Fruit fly (Drosophila melanogaster) whole organism, embryonic: ENCODE results near the gene Mgat4b.

Source experiments
- BtbVII ChIP-seq: fragments of 200-800 bp; sonication (Bioruptor generic); optimal IDR thresholded peaks from 3 replicates; lab custom pipeline; 2017; ENCODE audit warnings: missing biosample characterization, mild to moderate bottlenecking, missing genetic modification characterization
- CG1024 ChIP-seq: fragments of 200-800 bp; sonication (Bioruptor generic); IDR thresholded peaks from 2 replicates; pipeline ENCODE4 v1.3.6; 2022; ENCODE audit warnings: missing biosample characterization, missing genetic modification characterization
- CG10462 ChIP-seq: fragments of 200-800 bp; sonication (Bioruptor generic); optimal IDR thresholded peaks from 2 replicates; lab custom pipeline; 2016; ENCODE audit warnings: missing biosample characterization, missing genetic modification characterization
- CG11398 ChIP-seq: fragments of 200-800 bp; sonication (Bioruptor generic); optimal IDR thresholded peaks from 2 replicates; lab custom pipeline; 2016; ENCODE audit warnings: missing biosample characterization, missing genetic modification characterization
- CG12299 ChIP-seq: fragments of 200-800 bp; sonication (Bioruptor generic); optimal IDR thresholded peaks from 2 replicates; lab custom pipeline; 2018; ENCODE audit warnings: missing biosample characterization, mild to moderate bottlenecking, missing genetic modification characterization
- CG12659 ChIP-seq: fragments of 200-800 bp; sonication (Bioruptor generic); optimal IDR thresholded peaks from 3 replicates; lab custom pipeline; 2017; ENCODE audit warnings: mild to moderate bottlenecking, missing biosample characterization, missing genetic modification reagents, missing genetic modification characterization
- CG12744 ChIP-seq: fragments of 200-800 bp; sonication (Bioruptor generic); optimal IDR thresholded peaks from 2 replicates; lab custom pipeline; 2016; ENCODE audit warnings: missing biosample characterization, missing genetic modification characterization
- CG13894 ChIP-seq: fragments of 200-800 bp; sonication (Bioruptor generic); optimal IDR thresholded peaks from 3 replicates; lab custom pipeline; 2018; ENCODE audit warnings: missing biosample characterization, mild to moderate bottlenecking, missing genetic modification characterization, moderate library complexity
- CG1602 ChIP-seq: fragments of 200-800 bp; sonication (Bioruptor generic); optimal IDR thresholded peaks from 3 replicates; lab custom pipeline; 2016; ENCODE audit warnings: missing biosample characterization, missing genetic modification characterization
- CG1603 ChIP-seq: fragments of 200-800 bp; sonication (Bioruptor generic); optimal IDR thresholded peaks from 2 replicates; lab custom pipeline; 2019; ENCODE audit warnings: missing biosample characterization, mild to moderate bottlenecking, missing genetic modification characterization, moderate library complexity
- CG16813 ChIP-seq: fragments of 200-800 bp; sonication (Bioruptor generic); IDR thresholded peaks from 3 replicates; pipeline ENCODE4 v1.3.6; 2022; ENCODE audit warnings: missing biosample characterization, missing genetic modification characterization; ENCODE audit not compliant: partially characterized antibody
- CG2116 ChIP-seq: fragments of 200-800 bp; sonication (Bioruptor generic); optimal IDR thresholded peaks from 3 replicates; lab custom pipeline; 2018; ENCODE audit warnings: missing biosample characterization, mild to moderate bottlenecking, missing genetic modification characterization
- CG30020 ChIP-seq: fragments of 200-800 bp; optimal IDR thresholded peaks from 2 replicates; lab custom pipeline; 2019; ENCODE audit warnings: missing biosample characterization, mild to moderate bottlenecking, missing genetic modification characterization, moderate library complexity
- CG3065 ChIP-seq: fragments of 200-800 bp; sonication (Bioruptor generic); optimal IDR thresholded peaks from 2 replicates; lab custom pipeline; 2016; ENCODE audit warnings: missing biosample characterization, missing genetic modification characterization
- CG31388 ChIP-seq: fragments of 200-800 bp; sonication (Bioruptor generic); optimal IDR thresholded peaks from 2 replicates; lab custom pipeline; 2016; ENCODE audit warnings: missing biosample characterization, missing genetic modification characterization
- CG4730 ChIP-seq: fragments of 200-800 bp; sonication (Bioruptor generic); IDR thresholded peaks from 2 replicates; pipeline ENCODE4 v1.3.6; 2022; ENCODE audit warnings: missing biosample characterization, missing genetic modification characterization
- CG8290 ChIP-seq, 3 experiments: fragments of 200-800 bp; sonication (Bioruptor generic); optimal IDR thresholded peaks; 2 replicates each; lab custom pipeline; 2016 to 2019; ENCODE audit warnings: missing biosample characterization in 3 of 3, missing genetic modification characterization in 3 of 3, mild to moderate bottlenecking in 2 of 3, moderate library complexity in 1 of 3
- CG8388 ChIP-seq: fragments of 200-800 bp; sonication (Bioruptor generic); optimal IDR thresholded peaks from 2 replicates; lab custom pipeline; 2019; ENCODE audit warnings: missing biosample characterization, mild to moderate bottlenecking, missing genetic modification characterization, moderate library complexity
- CG9609 ChIP-seq: fragments of 200-800 bp; sonication (Bioruptor generic); optimal IDR thresholded peaks from 3 replicates; lab custom pipeline; 2016; ENCODE audit warnings: missing biosample characterization, missing genetic modification characterization
- CG9876 ChIP-seq: fragments of 200-800 bp; sonication (Bioruptor generic); optimal IDR thresholded peaks from 2 replicates; lab custom pipeline; 2016; ENCODE audit warnings: missing biosample characterization, missing genetic modification characterization
- CHES-1-like ChIP-seq: fragments of 200-800 bp; sonication (Bioruptor generic); optimal IDR thresholded peaks from 2 replicates; lab custom pipeline; 2016; ENCODE audit warnings: missing biosample characterization, missing genetic modification characterization
- CTCF ChIP-seq: fragments of 200-800 bp; sonication (Bioruptor generic); optimal IDR thresholded peaks from 2 replicates; lab custom pipeline; 2017; ENCODE audit warnings: missing biosample characterization, mild to moderate bottlenecking, missing genetic modification characterization, moderate library complexity
- Camta ChIP-seq: fragments of 200-800 bp; sonication (Bioruptor generic); optimal IDR thresholded peaks from 2 replicates; lab custom pipeline; 2016; ENCODE audit warnings: missing biosample characterization, missing genetic modification characterization
- Dad ChIP-seq: fragments of 200-800 bp; sonication (Bioruptor generic); optimal IDR thresholded peaks from 3 replicates; lab custom pipeline; 2016; ENCODE audit warnings: missing biosample characterization, missing genetic modification characterization
- Dll ChIP-seq: fragments of 200-800 bp; sonication (Bioruptor generic); IDR thresholded peaks from 4 replicates; pipeline ENCODE4 v1.3.6; 2022; ENCODE audit warnings: missing biosample characterization, missing genetic modification characterization; ENCODE audit not compliant: partially characterized antibody
- E2f2 ChIP-seq: fragments of 200-800 bp; sonication (Bioruptor generic); IDR thresholded peaks from 2 replicates; pipeline ENCODE4 v1.3.6; 2022; ENCODE audit warnings: missing biosample characterization, missing genetic modification characterization
- ERR ChIP-seq: fragments of 200-800 bp; sonication (Bioruptor generic); optimal IDR thresholded peaks from 2 replicates; lab custom pipeline; 2016; ENCODE audit warnings: missing biosample characterization, missing genetic modification characterization
- HLH54F ChIP-seq: fragments of 200-800 bp; sonication (Bioruptor generic); optimal IDR thresholded peaks from 3 replicates; lab custom pipeline; 2016; ENCODE audit warnings: missing biosample characterization, missing genetic modification characterization
- Lim3 ChIP-seq: fragments of 200-800 bp; sonication (Bioruptor generic); IDR thresholded peaks from 2 replicates; pipeline ENCODE4 v1.3.6; 2022; ENCODE audit warnings: missing biosample characterization, missing genetic modification characterization
- MTF-1 ChIP-seq: fragments of 200-800 bp; sonication (Bioruptor generic); optimal IDR thresholded peaks from 2 replicates; lab custom pipeline; 2018; ENCODE audit warnings: missing biosample characterization, mild to moderate bottlenecking, missing genetic modification characterization, borderline replicate concordance
- Rx ChIP-seq: fragments of 200-800 bp; sonication (Bioruptor generic); IDR thresholded peaks from 2 replicates; pipeline ENCODE4 v1.3.6; 2022; ENCODE audit warnings: missing biosample characterization, missing genetic modification characterization
- Side ChIP-seq: fragments of 200-800 bp; sonication (Bioruptor generic); optimal IDR thresholded peaks from 2 replicates; lab custom pipeline; 2016; ENCODE audit warnings: missing biosample characterization, missing genetic modification characterization
- Six4 ChIP-seq: fragments of 200-800 bp; sonication (Bioruptor generic); optimal IDR thresholded peaks from 2 replicates; lab custom pipeline; 2016; ENCODE audit warnings: missing biosample characterization, missing genetic modification characterization
- Sox100B ChIP-seq: fragments of 200-800 bp; sonication (Bioruptor generic); optimal IDR thresholded peaks from 3 replicates; lab custom pipeline; 2018; ENCODE audit warnings: missing biosample characterization, mild to moderate bottlenecking, missing genetic modification characterization
- Ssrp ChIP-seq: fragments of 200-800 bp; sonication (Bioruptor generic); optimal IDR thresholded peaks from 2 replicates; lab custom pipeline; 2018; ENCODE audit warnings: missing biosample characterization, mild to moderate bottlenecking, missing genetic modification characterization, moderate library complexity
- YL-1 ChIP-seq: fragments of 200-800 bp; sonication (Bioruptor generic); optimal IDR thresholded peaks from 3 replicates; lab custom pipeline; 2017; ENCODE audit warnings: missing biosample characterization, mild to moderate bottlenecking, missing genetic modification characterization
- ato ChIP-seq: fragments of 200-800 bp; sonication (Bioruptor generic); IDR thresholded peaks from 2 replicates; pipeline ENCODE4 v1.3.6; 2022; ENCODE audit warnings: missing biosample characterization, missing genetic modification characterization; ENCODE audit not compliant: partially characterized antibody
- eve ChIP-seq, 2 experiments: fragments of >200 bp; optimal IDR thresholded peaks; 2 replicates each; lab custom pipeline; 2017; ENCODE audit warnings: missing biosample characterization in 2 of 2, missing genetic modification characterization in 2 of 2
- fd96Cb ChIP-seq: fragments of 200-800 bp; sonication (Bioruptor generic); optimal IDR thresholded peaks from 2 replicates; lab custom pipeline; 2018; ENCODE audit warnings: missing biosample characterization, mild to moderate bottlenecking, missing genetic modification characterization, moderate library complexity
- ham ChIP-seq: fragments of 200-800 bp; sonication (Bioruptor generic); IDR thresholded peaks from 2 replicates; pipeline ENCODE4 v1.3.6; 2022; ENCODE audit warnings: missing biosample characterization, missing genetic modification characterization
- mam ChIP-seq: fragments of 200-800 bp; sonication (Bioruptor generic); optimal IDR thresholded peaks from 3 replicates; lab custom pipeline; 2016; ENCODE audit warnings: missing biosample characterization, missing genetic modification characterization
- nerfin-1 ChIP-seq: fragments of 200-800 bp; sonication (Bioruptor generic); optimal IDR thresholded peaks from 3 replicates; lab custom pipeline; 2019; ENCODE audit warnings: missing biosample characterization, mild to moderate bottlenecking, missing genetic modification characterization, moderate library complexity
- org-1 ChIP-seq: fragments of 200-800 bp; sonication (Bioruptor generic); optimal IDR thresholded peaks from 2 replicates; lab custom pipeline; 2017; ENCODE audit warnings: missing biosample characterization, missing genetic modification characterization
- pnt ChIP-seq: fragments of 200-800 bp; sonication (Bioruptor generic); optimal IDR thresholded peaks from 3 replicates; lab custom pipeline; 2016; ENCODE audit warnings: missing biosample characterization, missing genetic modification characterization
- sc ChIP-seq, 3 experiments: fragments of >200 bp in 2 of 3; fragments of 200-800 bp in 1 of 3; sonication (Bioruptor generic) in 1 of 3; optimal IDR thresholded peaks; 2 replicates in 2 of 3; 3 replicates in 1 of 3; lab custom pipeline; 2017; ENCODE audit warnings: mild to moderate bottlenecking in 1 of 3, missing biosample characterization in 1 of 3, missing genetic modification characterization in 1 of 3, missing genetic modification reagents in 1 of 3
- sr ChIP-seq: fragments of 200-800 bp; sonication (Bioruptor generic); IDR thresholded peaks from 3 replicates; pipeline ENCODE4 v1.3.6; 2022; ENCODE audit warnings: missing biosample characterization, missing genetic modification characterization
- tap ChIP-seq: fragments of 200-800 bp; optimal IDR thresholded peaks from 3 replicates; lab custom pipeline; 2019; ENCODE audit warnings: missing biosample characterization, mild to moderate bottlenecking, missing genetic modification characterization, moderate library complexity
- trh ChIP-seq: fragments of 200-800 bp; sonication (Bioruptor generic); optimal IDR thresholded peaks from 2 replicates; lab custom pipeline; 2016; ENCODE audit warnings: missing biosample characterization, missing genetic modification characterization
- unpg ChIP-seq: fragments of 200-800 bp; sonication (Bioruptor generic); optimal IDR thresholded peaks from 3 replicates; lab custom pipeline; 2018; ENCODE audit warnings: missing biosample characterization, mild to moderate bottlenecking, missing genetic modification characterization, moderate library complexity

Gene Mgat4b

dm6 chr3L:14801854-14802616 lies 33.0 kb upstream of the Mgat4b start, which contains the start of gene NHP2 (continued):
- TF ChIP-seq unpg (GFP tag; lab: Kevin White, UChicago) (peak; percentile 88), CG30020 (tag; lab: Kevin White, UChicago) (peak; percentile 60), Ssrp (tag; lab: Kevin White, UChicago) (peak; percentile 70), ERR (GFP tag; lab: Kevin White, UChicago) (no peak), CG1603 (no peak), org-1 (GFP tag; lab: Kevin White, UChicago) (peak; percentile 52), CHES-1-like (GFP tag; lab: Kevin White, UChicago) (peak; percentile 21), CG13894 (no peak), CG2116 (GFP tag; lab: Kevin White, UChicago) (peak; percentile 72), fd96Cb (tag; lab: Kevin White, UChicago) (peak; percentile 74), ato (GFP tag; lab: Robert Waterston, UW) (no peak), sc (optimal IDR thresholded peaks at IDR 0.05; lab: Kevin White, UChicago) (no peak), sc (GFP tag; optimal IDR thresholded peaks at IDR 0.05; lab: Kevin White, UChicago) (no peak), Dad (GFP tag; lab: Kevin White, UChicago) (peak; percentile 29), tap (tag; lab: Kevin White, UChicago) (no peak), HLH54F (GFP tag; lab: Kevin White, UChicago) (peak; percentile 54), CG12744 (GFP tag; lab: Kevin White, UChicago) (peak; percentile 82), Side (GFP tag; lab: Kevin White, UChicago) (peak; percentile 30), E2f2 (peak; percentile 68), CG9876 (GFP tag; lab: Kevin White, UChicago) (no peak), CG9609 (GFP tag; lab: Kevin White, UChicago) (peak; percentile 23), pnt (GFP tag; lab: Kevin White, UChicago) (peak; percentile 25), CG12659 (peak; percentile 89), CG10462 (peak; percentile 62), Dll (GFP tag; lab: Robert Waterston, UW) (peak; percentile 35; the same call in 1 of the 4 replicates), YL-1 (GFP tag; lab: Kevin White, UChicago) (peak; percentile 95), Six4 (GFP tag; lab: Kevin White, UChicago) (peak; percentile 69), CG11398 (no peak), CG8290 (GFP tag; optimal IDR thresholded peaks at IDR 0.05; lab: Kevin White, UChicago) (peak; percentile 84), CG8290 (tag; optimal IDR thresholded peaks at IDR 0.05; lab: Kevin White, UChicago) (peak in 1 of 2 experiments; percentile 33), nerfin-1 (tag; lab: Kevin White, UChicago) (peak; percentile 65), MTF-1 (GFP tag; lab: Kevin White, UChicago) (peak; percentile 76), trh (GFP tag; lab: Kevin White, UChicago) (peak; percentile 52), Rx (GFP tag; lab: Robert Waterston, UW) (peak; percentile 81), CG4730 (GFP tag; lab: Robert Waterston, UW) (peak; percentile 49), CG8388 (GFP tag; lab: Kevin White, UChicago) (peak; percentile 80), CG1602 (GFP tag; lab: Kevin White, UChicago) (peak; percentile 73), ham (GFP tag; lab: Robert Waterston, UW) (no peak), CG16813 (GFP tag; lab: Robert Waterston, UW) (no peak), CG12299 (peak; percentile 75), CG31388 (GFP tag; lab: Kevin White, UChicago) (peak; percentile 16), CTCF (GFP tag; lab: Kevin White, UChicago) (peak; percentile 68), sr (GFP tag; lab: Robert Waterston, UW) (no peak; the same call in 1 of the 3 replicates), CG3065 (GFP tag; lab: Kevin White, UChicago) (peak; percentile 19), CG1024 (GFP tag; lab: Robert Waterston, UW) (peak; percentile 71), eve (GFP tag; optimal IDR thresholded peaks at IDR 0.05; lab: Kevin White, UChicago) (no peak), Lim3 (GFP tag; lab: Robert Waterston, UW) (peak; percentile 57; the same call in 1 of the 2 replicates), mam (GFP tag; lab: Kevin White, UChicago) (peak; percentile 65), BtbVII (GFP tag; lab: Kevin White, UChicago) (peak; percentile 70), Camta (peak; percentile 8), Sox100B (GFP tag; lab: Kevin White, UChicago) (no peak)
